Worm (Caenorhabditis elegans): ENCODE results near the gene dpy-31.

DNA sequence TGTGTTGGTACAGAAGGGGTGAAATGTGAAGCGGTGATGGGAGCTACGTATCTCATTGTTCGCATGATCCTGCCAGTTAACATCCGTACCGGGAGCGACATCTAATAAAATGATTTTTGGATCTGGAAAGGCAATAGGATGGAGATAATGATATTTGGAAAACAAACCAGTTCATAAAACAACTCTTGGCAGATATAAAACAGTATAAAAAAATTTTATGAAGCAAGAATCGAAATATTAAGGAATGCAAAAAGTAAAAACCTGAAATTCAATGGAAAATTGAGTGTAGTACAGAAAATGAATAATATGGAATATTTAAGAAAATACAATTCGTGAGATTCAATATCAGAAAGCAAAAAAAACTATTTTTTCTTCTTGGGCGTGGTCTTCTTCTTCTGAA is 24.6 kb downstream of the dpy-31 start, which contains the start of gene hsp-75:
- TF ChIP-seq mdl-1 (tag; optimal IDR thresholded peaks at IDR 0.05) (no peak), zip-11 (GFP tag; IDR thresholded peaks at IDR 0.05) (no peak), ZK546.5 (tag; optimal IDR thresholded peaks at IDR 0.05) (no peak), ceh-32 (tag; optimal IDR thresholded peaks at IDR 0.05; ENCODE audit: poor library complexity) (no peak), zfp-3 (GFP tag; conservative IDR thresholded peaks at IDR 0.05) (no peak), jun-1 (tag; optimal IDR thresholded peaks at IDR 0.05) (no peak), unc-39 (tag; optimal IDR thresholded peaks at IDR 0.05) (no peak)
